Worm (Caenorhabditis elegans) whole organism, late embryonic: Measurements from ENCODE around the gene lips-17.
A peak's percentile ranks its signal among the peaks of the same experiment; 100 is the strongest.

Experiments used
- F13H6.1 ChIP-seq: sonication (generic microtip); optimal IDR thresholded peaks from 2 replicates; lab custom pipeline; 2016; ENCODE audit warnings: missing genetic modification characterization, missing compliant biosample characterization
- Y22D7AL.16 ChIP-seq: sonication (generic microtip); optimal IDR thresholded peaks from 2 replicates; lab custom pipeline; 2016; ENCODE audit warnings: missing genetic modification characterization, missing compliant biosample characterization
- ahr-1 ChIP-seq: sonication (generic microtip); optimal IDR thresholded peaks from 2 replicates; lab custom pipeline; 2016; ENCODE audit warnings: missing genetic modification characterization, missing compliant biosample characterization
- ama-1 ChIP-seq: fragments of 150-350 bp; optimal IDR thresholded peaks from 2 replicates; lab custom pipeline; 2014
- ceh-19 ChIP-seq: fragments of 200-800 bp; sonication (Bioruptor generic); optimal IDR thresholded peaks from 2 replicates; lab custom pipeline; 2018; ENCODE audit warnings: mild to moderate bottlenecking, missing genetic modification characterization, missing compliant biosample characterization
- ceh-31 ChIP-seq: sonication (generic microtip); optimal IDR thresholded peaks from 2 replicates; lab custom pipeline; 2016; ENCODE audit warnings: missing genetic modification characterization, missing compliant biosample characterization
- ceh-45 ChIP-seq: fragments of 200-800 bp; sonication (Bioruptor generic); IDR thresholded peaks from 2 replicates; pipeline ENCODE4 v1.3.6; 2022; ENCODE audit warnings: missing genetic modification reagents, missing genetic modification characterization, missing compliant biosample characterization
- ceh-48 ChIP-seq: sonication (generic microtip); optimal IDR thresholded peaks from 2 replicates; lab custom pipeline; 2016; ENCODE audit warnings: missing genetic modification characterization, inconsistent platforms, missing compliant biosample characterization
- ceh-6 ChIP-seq: fragments of 200-800 bp; sonication (Bioruptor generic); optimal IDR thresholded peaks from 2 replicates; lab custom pipeline; 2018; ENCODE audit warnings: mild to moderate bottlenecking, missing genetic modification characterization, missing compliant biosample characterization
- ceh-9 ChIP-seq: sonication (generic microtip); optimal IDR thresholded peaks from 2 replicates; lab custom pipeline; 2016; ENCODE audit warnings: mild to moderate bottlenecking, missing genetic modification characterization, inconsistent platforms, missing compliant biosample characterization
- dve-1 ChIP-seq: sonication (generic microtip); optimal IDR thresholded peaks from 2 replicates; lab custom pipeline; 2017; ENCODE audit warnings: antibody characterized with exemption, mild to moderate bottlenecking, missing genetic modification characterization, missing compliant biosample characterization
- elt-2 ChIP-seq: sonication (generic microtip); optimal IDR thresholded peaks from 2 replicates; lab custom pipeline; 2016; ENCODE audit warnings: missing genetic modification reagents, missing genetic modification characterization, missing compliant biosample characterization
- ets-4 ChIP-seq: sonication (generic microtip); optimal IDR thresholded peaks from 2 replicates; lab custom pipeline; 2016; ENCODE audit warnings: missing genetic modification characterization, missing compliant biosample characterization
- fax-1 ChIP-seq: sonication (generic microtip); optimal IDR thresholded peaks from 2 replicates; lab custom pipeline; 2016; ENCODE audit warnings: missing genotype, missing genetic modification characterization, missing compliant biosample characterization
- fkh-10 ChIP-seq: fragments of 150-350 bp; optimal IDR thresholded peaks from 2 replicates; lab custom pipeline; 2014; ENCODE audit warnings: missing biosample characterization, missing genetic modification reagents, missing genetic modification characterization
- fkh-6 ChIP-seq: sonication (generic microtip); optimal IDR thresholded peaks from 2 replicates; lab custom pipeline; 2016; ENCODE audit warnings: missing genetic modification characterization, missing compliant biosample characterization
- gmeb-2 ChIP-seq: sonication (generic microtip); optimal IDR thresholded peaks from 2 replicates; lab custom pipeline; 2016; ENCODE audit warnings: missing genetic modification characterization, inconsistent platforms, missing compliant biosample characterization
- hlh-13 ChIP-seq: fragments of 200-800 bp; sonication (Bioruptor generic); optimal IDR thresholded peaks from 2 replicates; lab custom pipeline; 2018; ENCODE audit warnings: mild to moderate bottlenecking, missing genetic modification characterization, missing compliant biosample characterization
- hlh-30 ChIP-seq: sonication (generic microtip); optimal IDR thresholded peaks from 2 replicates; lab custom pipeline; 2017; ENCODE audit warnings: antibody characterized with exemption, missing genetic modification characterization, missing compliant biosample characterization; ENCODE audit not compliant: insufficient read depth
- madf-2 ChIP-seq: sonication (generic microtip); optimal IDR thresholded peaks from 2 replicates; lab custom pipeline; 2017; ENCODE audit warnings: missing genetic modification characterization, missing compliant biosample characterization
- nhr-232 ChIP-seq: sonication (generic microtip); optimal IDR thresholded peaks from 2 replicates; lab custom pipeline; 2016; ENCODE audit warnings: missing genetic modification characterization, missing compliant biosample characterization
- pag-3 ChIP-seq: sonication (generic microtip); optimal IDR thresholded peaks from 2 replicates; lab custom pipeline; 2016; ENCODE audit warnings: missing compliant biosample characterization, missing genetic modification characterization, borderline replicate concordance
- pha-2 ChIP-seq: sonication (generic microtip); optimal IDR thresholded peaks from 2 replicates; lab custom pipeline; 2017; ENCODE audit warnings: mild to moderate bottlenecking, missing genetic modification characterization, missing compliant biosample characterization
- ref-2 ChIP-seq: sonication (generic microtip); optimal IDR thresholded peaks from 2 replicates; lab custom pipeline; 2016; ENCODE audit warnings: missing genetic modification characterization, missing compliant biosample characterization
- rnt-1 ChIP-seq: sonication (generic microtip); optimal IDR thresholded peaks from 2 replicates; lab custom pipeline; 2016; ENCODE audit warnings: missing genetic modification characterization, missing compliant biosample characterization
- sdc-2 ChIP-seq: sonication (generic microtip); optimal IDR thresholded peaks from 2 replicates; lab custom pipeline; 2016; ENCODE audit warnings: missing genotype, missing genetic modification characterization, missing compliant biosample characterization
- sox-2 ChIP-seq: fragments of 200-800 bp; sonication (Bioruptor generic); IDR thresholded peaks from 2 replicates; pipeline ENCODE4 v1.3.6; 2022; ENCODE audit warnings: missing genetic modification reagents, missing genetic modification characterization, missing compliant biosample characterization
- syd-9 ChIP-seq: sonication (generic microtip); optimal IDR thresholded peaks from 2 replicates; lab custom pipeline; 2016; ENCODE audit warnings: mild to moderate bottlenecking, missing genetic modification characterization, moderate library complexity, missing compliant biosample characterization
- ttx-3 ChIP-seq: sonication (generic microtip); optimal IDR thresholded peaks from 2 replicates; lab custom pipeline; 2016; ENCODE audit warnings: missing genetic modification reagents, missing genetic modification characterization, missing compliant biosample characterization
- unc-42 ChIP-seq: sonication (generic microtip); optimal IDR thresholded peaks from 2 replicates; lab custom pipeline; 2016; ENCODE audit warnings: missing genotype, missing genetic modification characterization, missing compliant biosample characterization

Gene lips-17

DNA sequence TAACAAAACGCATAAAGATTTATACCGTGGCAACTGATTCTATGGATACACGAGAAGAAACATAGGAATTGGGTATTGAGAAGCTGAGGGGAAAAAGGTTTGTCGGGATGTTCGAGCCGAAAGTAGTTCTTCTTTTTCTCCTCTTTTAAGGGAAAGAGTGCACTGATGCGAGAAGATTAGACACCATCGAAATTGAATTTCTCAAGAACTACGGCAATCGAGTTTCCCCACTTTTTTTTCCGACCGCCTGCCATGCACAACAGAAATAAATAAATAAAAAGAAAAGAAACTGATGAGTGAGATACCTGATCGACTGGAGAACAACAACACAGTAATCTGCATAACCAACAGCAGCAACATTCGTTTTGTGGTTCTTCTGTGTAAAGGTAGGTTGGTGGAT is 13.8 kb upstream of the lips-17 start:
- TF ChIP-seq unc-42 (tag; lab: Kevin White, UChicago) (peak; percentile 84), sdc-2 (no peak)

DNA sequence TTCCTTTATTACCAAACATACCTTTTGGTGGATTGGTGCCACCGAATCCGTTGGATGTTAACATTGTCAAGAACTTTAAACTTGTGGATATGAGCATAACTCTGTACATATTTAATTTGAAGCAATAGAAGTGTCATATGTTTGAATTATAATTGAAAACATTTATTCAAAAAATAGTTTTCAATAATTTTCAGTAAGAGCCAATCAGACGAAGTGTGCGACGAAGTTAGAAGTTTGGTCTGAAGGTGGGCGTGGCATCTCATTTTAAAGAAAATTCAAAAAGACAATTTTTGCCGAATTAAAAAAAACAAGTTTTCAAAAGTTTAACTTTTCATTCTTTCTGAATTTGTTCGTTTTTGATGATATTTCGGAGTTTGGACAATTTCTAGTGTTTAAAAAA is 13.2 kb upstream of the lips-17 start, which contains the start of gene syd-1:
Gene syd-1 (minus strand): TSS at position 101 of the 400 bp plus-strand sequence.
- TF ChIP-seq ceh-6 (GFP tag; lab: Kevin White, UChicago) (no peak), ama-1 (no peak), hlh-30 (tag; lab: Kevin White, UChicago) (no peak), ttx-3 (tag; lab: Kevin White, UChicago) (no peak), hlh-13 (no peak)

DNA sequence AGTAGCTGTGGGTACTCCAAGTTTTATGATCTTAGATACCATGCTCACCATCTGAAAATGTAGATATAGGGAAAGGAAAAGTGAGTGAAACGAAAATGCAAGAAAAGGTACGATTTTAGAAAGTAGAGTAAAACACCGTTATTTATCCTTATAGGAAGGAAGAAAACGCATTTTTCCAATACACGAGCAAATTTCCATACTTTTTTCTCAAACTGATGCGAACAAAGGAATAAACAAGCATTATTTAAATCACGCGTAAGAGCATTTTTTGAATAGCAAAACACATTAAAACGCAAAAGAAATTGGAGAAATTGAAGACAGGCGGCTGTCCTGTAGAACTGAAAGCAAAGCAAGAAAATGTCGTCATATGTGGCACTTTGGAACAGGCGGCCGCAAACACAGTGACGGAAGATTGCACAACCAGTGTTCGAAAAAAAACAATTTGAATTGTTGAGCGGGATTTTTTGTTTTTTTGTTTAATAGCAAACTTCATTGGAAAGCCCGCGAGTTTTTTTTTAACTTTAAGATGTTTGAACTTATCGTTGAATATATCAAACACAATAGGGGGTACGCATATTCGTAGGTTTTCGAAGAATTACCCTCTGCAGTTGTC is 9.2 kb upstream of the lips-17 start, which contains the start of gene pgam-5:
Gene pgam-5 (minus strand): TSS at position 51 of the 613 bp plus-strand sequence.
- TF ChIP-seq ahr-1 (tag; lab: Kevin White, UChicago): no peak
- TF ChIP-seq ceh-31 (tag; lab: Kevin White, UChicago): no peak
- no peak for TF ChIP-seq ets-4 (tag; lab: Kevin White, UChicago)
- TF ChIP-seq fkh-10 (GFP tag; lab: Kevin White, UChicago): no peak
- TF ChIP-seq sdc-2: no peak
- no peak for TF ChIP-seq Y22D7AL.16 (tag; lab: Kevin White, UChicago)
- no peak for TF ChIP-seq ref-2 (tag; lab: Kevin White, UChicago)
- TF ChIP-seq elt-2 (tag; lab: Kevin White, UChicago): no peak
- no peak for TF ChIP-seq madf-2 (tag; lab: Kevin White, UChicago)
- TF ChIP-seq dve-1: no peak
- TF ChIP-seq pha-2 (tag; lab: Kevin White, UChicago): no peak
- no peak for TF ChIP-seq fkh-6
- TF ChIP-seq nhr-232: no peak
- no peak for TF ChIP-seq ceh-45

DNA sequence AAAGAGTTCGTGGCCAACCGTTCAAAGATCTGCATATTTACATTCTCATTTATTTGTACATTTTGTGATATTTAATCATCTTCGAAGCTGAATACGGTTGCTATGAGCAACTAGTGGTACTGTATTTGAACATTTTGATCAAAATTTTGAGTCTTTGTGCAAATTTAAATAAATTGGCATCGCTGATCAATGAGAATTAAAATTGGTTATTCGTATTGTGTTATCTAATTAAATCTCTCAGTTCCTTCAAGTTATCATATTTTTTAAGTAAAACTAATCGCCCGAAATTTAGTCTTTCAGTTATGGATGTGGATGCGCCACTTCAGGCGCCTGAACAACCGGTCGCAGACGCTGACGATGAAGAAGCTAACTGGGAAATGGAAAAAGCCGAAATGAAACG is 8.7 kb upstream of the lips-17 start, which contains the start of gene npp-21:
Gene npp-21 (plus strand): TSS at position 301 of the 400 bp plus-strand sequence.
- no peak for TF ChIP-seq ceh-19
- TF ChIP-seq pag-3 (tag; lab: Kevin White, UChicago): no peak
- no peak for TF ChIP-seq syd-9 (tag; lab: Kevin White, UChicago)
- TF ChIP-seq ceh-48: no peak
- no peak for TF ChIP-seq ceh-9 (tag; lab: Kevin White, UChicago)
- TF ChIP-seq gmeb-2: no peak

DNA sequence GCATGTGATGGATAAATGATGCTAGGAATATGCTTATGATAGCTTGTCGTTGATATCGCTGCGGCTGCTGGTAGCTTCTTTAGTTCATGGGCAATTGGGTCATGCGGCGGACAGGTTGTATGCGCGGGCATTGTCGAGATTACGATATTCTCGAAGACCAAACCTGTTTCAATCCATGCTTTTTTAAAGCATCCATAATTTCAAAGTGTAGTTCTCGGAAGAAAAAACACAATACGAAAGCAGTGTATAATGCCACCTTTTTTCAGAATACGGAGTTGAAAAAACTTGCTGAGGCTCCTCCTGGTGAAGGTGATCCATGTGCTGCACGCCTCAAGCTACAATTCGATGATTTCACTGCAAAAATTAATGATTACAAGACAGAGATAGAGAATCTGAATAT is 2.7 kb upstream of the lips-17 start, which contains the start of gene osm-8:
Gene osm-8 (minus strand): TSS at position 101 of the 400 bp plus-strand sequence.
- TF ChIP-seq fax-1 (tag; lab: Kevin White, UChicago) (no peak), rnt-1 (tag; lab: Kevin White, UChicago) (no peak)

DNA sequence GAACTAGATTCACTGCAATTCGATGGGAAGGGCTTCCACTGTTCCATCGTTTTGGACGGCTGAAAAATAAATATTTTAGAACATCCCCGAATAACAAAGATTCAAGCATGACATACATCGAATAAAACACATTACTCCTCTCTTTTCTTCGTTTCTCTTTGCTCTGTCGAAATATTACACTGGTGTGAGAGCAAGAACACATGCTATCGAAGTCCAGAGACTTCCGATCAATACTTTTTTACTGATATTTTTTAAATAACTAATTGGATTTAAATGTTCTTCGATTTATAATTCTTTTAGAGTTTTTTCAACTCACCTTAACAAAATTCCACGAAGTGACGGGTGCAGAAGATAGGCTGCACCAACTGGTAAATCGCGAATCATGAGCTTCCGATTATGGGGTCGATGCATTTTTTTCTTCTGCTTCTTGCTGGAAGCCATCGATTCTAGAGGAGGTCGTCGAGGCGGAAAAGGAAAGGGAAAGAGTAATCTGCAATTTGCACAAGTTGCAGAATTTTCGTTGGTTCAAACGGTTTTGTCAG is 5.3 kb downstream of the lips-17 start, which contains the start of the genes oig-4 and R07G3.7:
Gene oig-4 (plus strand): TSS at position 301 of the 542 bp plus-strand sequence.
Gene R07G3.7 (minus strand): TSS at position 492 of the 542 bp plus-strand sequence.
- TF ChIP-seq F13H6.1 (tag; lab: Kevin White, UChicago): no peak
- no peak for TF ChIP-seq sox-2 (GFP tag; lab: Robert Waterston, UW)
- TF ChIP-seq ceh-31 (tag; lab: Kevin White, UChicago): no peak
- TF ChIP-seq ceh-9 (tag; lab: Kevin White, UChicago): no peak
- TF ChIP-seq, all 69 proteins: peak for 0
